Fruit fly (Drosophila melanogaster): Measurements from ENCODE around the gene CG5662.

dm6 chrX:15221076-15221475 lies 10.9 kb downstream of the CG5662 start, which contains the start of gene CG43075:
- TF ChIP-seq Abd-B (GFP tag; optimal IDR thresholded peaks at IDR 0.05) (no peak), foxo (GFP tag; optimal IDR thresholded peaks at IDR 0.05) (no peak), br (GFP tag; optimal IDR thresholded peaks at IDR 0.05) (no peak), Rel (GFP tag; optimal IDR thresholded peaks at IDR 0.05) (no peak), Rel (tag; optimal IDR thresholded peaks at IDR 0.05) (no peak), lola (GFP tag; optimal IDR thresholded peaks at IDR 0.05) (no peak)
